In the genomic region with DNA sequence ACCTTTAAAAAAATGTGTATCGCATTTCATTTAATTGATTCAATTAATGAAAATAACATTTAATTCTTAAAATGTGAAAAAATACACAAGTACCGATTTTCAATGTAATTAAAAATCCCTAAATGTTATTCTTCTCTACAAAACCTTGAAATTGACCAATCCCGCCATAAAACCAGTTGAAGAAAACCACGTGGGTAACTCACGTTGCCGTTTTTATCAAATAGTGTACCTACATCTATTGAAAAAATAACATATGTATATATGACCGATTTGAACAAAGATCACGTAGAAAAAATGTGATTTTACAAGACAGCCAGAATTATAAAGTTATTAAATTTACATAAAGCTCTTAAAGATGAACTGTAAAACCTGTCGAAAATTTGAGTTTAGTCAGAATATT, we compare ENCODE assay signal across 4 worm cellular contexts.
TF ChIP-seq lines count a peak whose summit lies in the region.

No protein-coding gene starts in this region.

TF ChIP-seq in whole organism, L1 larva, 84 proteins besides CTCF, POLR2A, EP300 and RAD21 (continues in another document):
- TF ChIP-seq mep-1 (tag; optimal IDR thresholded peaks at IDR 0.05; lab: Kevin White, UChicago) (no peak), xbp-1 (tag; optimal IDR thresholded peaks at IDR 0.05; lab: Kevin White, UChicago) (no peak), pag-3 (tag; optimal IDR thresholded peaks at IDR 0.05; lab: Kevin White, UChicago; ENCODE audit: borderline replicate concordance, insufficient read depth) (no peak), tlp-1 (tag; optimal IDR thresholded peaks at IDR 0.05; lab: Kevin White, UChicago) (no peak), lin-14 (GFP tag; optimal IDR thresholded peaks at IDR 0.05; lab: Kevin White, UChicago) (peak; percentile 53), aly-2 (tag; optimal IDR thresholded peaks at IDR 0.05; lab: Kevin White, UChicago) (no peak), unc-130 (tag; optimal IDR thresholded peaks at IDR 0.05; lab: Kevin White, UChicago) (no peak), tbx-2 (tag; optimal IDR thresholded peaks at IDR 0.05; lab: Kevin White, UChicago) (peak; percentile 24), lin-15B (tag; optimal IDR thresholded peaks at IDR 0.05; lab: Kevin White, UChicago) (no peak), blmp-1 (tag; optimal IDR thresholded peaks at IDR 0.05; lab: Kevin White, UChicago) (no peak), pqm-1 (tag; optimal IDR thresholded peaks at IDR 0.05; lab: Kevin White, UChicago) (no peak), grh-1 (GFP tag; IDR thresholded peaks at IDR 0.05; lab: Robert Waterston, UW) (peak; percentile 65; the same call in 1 of the 2 replicates), efl-3 (GFP tag; optimal IDR thresholded peaks at IDR 0.05; lab: Kevin White, UChicago) (no peak), alr-1 (tag; optimal IDR thresholded peaks at IDR 0.05; lab: Kevin White, UChicago; ENCODE audit: borderline replicate concordance) (no peak), lin-35 (GFP tag; optimal IDR thresholded peaks at IDR 0.05; lab: Kevin White, UChicago) (peak in 1 of 2 experiments; percentile 40), pax-3 (tag; optimal IDR thresholded peaks at IDR 0.05; lab: Kevin White, UChicago) (no peak), hlh-4 (tag; optimal IDR thresholded peaks at IDR 0.05; lab: Kevin White, UChicago) (no peak), fkh-10 (GFP tag; optimal IDR thresholded peaks at IDR 0.05; lab: Kevin White, UChicago) (no peak), elt-3 (tag; optimal IDR thresholded peaks at IDR 0.05; lab: Kevin White, UChicago) (peak in 2 of 6 experiments; percentile 22 to 81), nhr-11 (tag; optimal IDR thresholded peaks at IDR 0.05; lab: Kevin White, UChicago) (no peak), ztf-4 (tag; optimal IDR thresholded peaks at IDR 0.05; lab: Kevin White, UChicago) (no peak), dpl-1 (GFP tag; optimal IDR thresholded peaks at IDR 0.05; lab: Kevin White, UChicago) (no peak)

TF ChIP-seq in whole organism, L2 larva, 48 proteins besides CTCF, POLR2A, EP300 and RAD21:
- TF ChIP-seq lsy-2 (tag; optimal IDR thresholded peaks at IDR 0.05; lab: Kevin White, UChicago): no peak
- peak; percentile 39 for TF ChIP-seq nhr-25 (tag; optimal IDR thresholded peaks at IDR 0.05; lab: Kevin White, UChicago)
- TF ChIP-seq sma-9 (GFP tag; optimal IDR thresholded peaks at IDR 0.05; lab: Kevin White, UChicago): peak; percentile 79
- TF ChIP-seq sma-9 (tag; optimal IDR thresholded peaks at IDR 0.05; lab: Kevin White, UChicago): no peak
- TF ChIP-seq snpc-4 (tag; optimal IDR thresholded peaks at IDR 0.05; lab: Kevin White, UChicago): no peak
- TF ChIP-seq ztf-4 (tag; optimal IDR thresholded peaks at IDR 0.05; lab: Kevin White, UChicago): no peak
- TF ChIP-seq unc-55 (GFP tag; optimal IDR thresholded peaks at IDR 0.05; lab: Kevin White, UChicago): no peak
- TF ChIP-seq sma-3 (GFP tag; optimal IDR thresholded peaks at IDR 0.05; lab: Kevin White, UChicago): peak; percentile 20
- TF ChIP-seq ceh-16 (tag; optimal IDR thresholded peaks at IDR 0.05; lab: Kevin White, UChicago): no peak

TF ChIP-seq in whole organism, L3 larva, 47 proteins besides CTCF, POLR2A, EP300 and RAD21:
- TF ChIP-seq nhr-28 (tag; optimal IDR thresholded peaks at IDR 0.05; lab: Kevin White, UChicago) (no peak), nhr-23 (tag; optimal IDR thresholded peaks at IDR 0.05; lab: Kevin White, UChicago) (peak; percentile 3)

TF ChIP-seq in whole organism, L4 larva, 104 proteins besides CTCF, POLR2A, EP300 and RAD21:
- no peak for TF ChIP-seq mes-2 (tag; optimal IDR thresholded peaks at IDR 0.05; lab: Kevin White, UChicago; ENCODE audit: poor library complexity, severe bottlenecking)
- peak; percentile 40 for TF ChIP-seq hlh-30 (tag; optimal IDR thresholded peaks at IDR 0.05; lab: Kevin White, UChicago; ENCODE audit: insufficient read depth)
